Fruit fly (Drosophila melanogaster) whole organism, larva: ENCODE measurements around the gene Schip1.

Experiments used
- noc ChIP-seq: fragments of 200-800 bp; sonication (Bioruptor generic); optimal IDR thresholded peaks from 3 replicates; lab custom pipeline; 2019; ENCODE audit warnings: missing biosample characterization, mild to moderate bottlenecking, missing genetic modification characterization, moderate library complexity

Gene Schip1

dm6 chr2L:10331066-10331847 lies at the start of gene Schip1, which contains the start of gene Cox10:
Gene Schip1 (minus strand): TSS chr2L:10331116.
Gene Cox10 (plus strand): TSS chr2L:10331471.
- TF ChIP-seq noc (tag; lab: Kevin White, UChicago): no peak

dm6 chr2L:10379865-10380264 lies 48.9 kb upstream of the Schip1 start, which contains the start of gene gny:
Gene gny (plus strand): TSS chr2L:10380103.
- TF ChIP-seq noc (tag; lab: Kevin White, UChicago): no peak

dm6 chr2L:10378631-10379030 lies 47.7 kb upstream of the Schip1 start:
- no peak for TF ChIP-seq noc (tag; lab: Kevin White, UChicago)

- no peak for TF ChIP-seq noc (tag; lab: Kevin White, UChicago)
These were observed 45.4 kb upstream of the Schip1 start for dm6 chr2L:10376276-10376675.

dm6 chr2L:10375464-10376236 lies 44.7 kb upstream of the Schip1 start, which contains the start of the genes CG33303 and dpr19:
Gene CG33303 (minus strand): TSS chr2L:10375757.
Gene dpr19 (plus strand): TSS chr2L:10376168.
- TF ChIP-seq noc (tag; lab: Kevin White, UChicago): peak; percentile 11

dm6 chr2L:10373605-10374269 lies 42.8 kb upstream of the Schip1 start, which contains the start of gene rho-5:
Gene rho-5 (minus strand): TSS chr2L:10373900.
- no peak for TF ChIP-seq noc (tag; lab: Kevin White, UChicago)

dm6 chr2L:10372297-10372696 lies 41.4 kb upstream of the Schip1 start:
- no peak for TF ChIP-seq noc (tag; lab: Kevin White, UChicago)

dm6 chr2L:10366525-10366924 lies 35.6 kb upstream of the Schip1 start, which contains the start of gene CG5056:
Gene CG5056 (plus strand): TSS chr2L:10366692.
- no peak for TF ChIP-seq noc (tag; lab: Kevin White, UChicago)

dm6 chr2L:10364229-10364628 lies 33.3 kb upstream of the Schip1 start, which contains the start of gene lft:
Gene lft (plus strand): TSS chr2L:10364471.
- no peak for TF ChIP-seq noc (tag; lab: Kevin White, UChicago)

dm6 chr2L:10362408-10363067 lies 31.6 kb upstream of the Schip1 start, which contains the start of the genes Cand1 and pim:
Gene Cand1 (minus strand): TSS chr2L:10362707.
Gene pim (plus strand): TSS chr2L:10362989.
- TF ChIP-seq noc (tag; lab: Kevin White, UChicago): no peak

- TF ChIP-seq noc (tag; lab: Kevin White, UChicago): no peak
These were observed 25.6 kb upstream of the Schip1 start, which contains the start of the genes CtsL4 and ClpP for dm6 chr2L:10356508-10356907. Gene CtsL4 (minus strand): TSS chr2L:10356597. Gene ClpP (plus strand): TSS chr2L:10356795.

dm6 chr2L:10353871-10354270 lies 23.0 kb upstream of the Schip1 start, which contains the start of gene CG34367:
Gene CG34367 (minus strand): TSS chr2L:10353905.
- TF ChIP-seq noc (tag; lab: Kevin White, UChicago): no peak

dm6 chr2L:10351130-10351529 lies 20.2 kb upstream of the Schip1 start:
- no peak for TF ChIP-seq noc (tag; lab: Kevin White, UChicago)

- no peak for TF ChIP-seq noc (tag; lab: Kevin White, UChicago)
These were observed 13.2 kb upstream of the Schip1 start, which contains the start of gene Frmd5 for dm6 chr2L:10344029-10344606. Gene Frmd5 (plus strand): TSS chr2L:10344442.
